Fruit fly (Drosophila melanogaster): ENCODE measurements around the gene CG33985.

CG33985 gene

dm6 chr3L:15494599-15495271 is 31.9 kb downstream of the CG33985 start (continued):
- TF ChIP-seq CG6813 (GFP tag; optimal IDR thresholded peaks at IDR 0.05), result no peak
- no peak for TF ChIP-seq fd64A (GFP tag; optimal IDR thresholded peaks at IDR 0.05)
- TF ChIP-seq vvl (GFP tag; IDR thresholded peaks at IDR 0.05), result 0 out of 2 replicates have a peak, but pooled peaks have one; percentile 0
- no peak for TF ChIP-seq CG9817 (tag; optimal IDR thresholded peaks at IDR 0.05)
- no peak for TF ChIP-seq CG6791 (GFP tag; IDR thresholded peaks at IDR 0.05; ENCODE audit: partially characterized antibody)
- TF ChIP-seq Ravus (GFP tag; IDR thresholded peaks at IDR 0.05), result no peak
- no peak for TF ChIP-seq HLH4C (GFP tag; IDR thresholded peaks at IDR 0.05; ENCODE audit: partially characterized antibody)
- TF ChIP-seq Sox100B (GFP tag; optimal IDR thresholded peaks at IDR 0.05), result no peak
- no peak for TF ChIP-seq sim (GFP tag; IDR thresholded peaks at IDR 0.05)
- TF ChIP-seq chm (GFP tag; IDR thresholded peaks at IDR 0.05), result no peak
- TF ChIP-seq hth (optimal IDR thresholded peaks at IDR 0.05), result no peak
- TF ChIP-seq Deaf1 (tag; optimal IDR thresholded peaks at IDR 0.05), result no peak
- no peak for TF ChIP-seq sr (GFP tag; IDR thresholded peaks at IDR 0.05)
- no peak for TF ChIP-seq dati (GFP tag; IDR thresholded peaks at IDR 0.05)
- no peak for TF ChIP-seq Dref (GFP tag; IDR thresholded peaks at IDR 0.05)
- no peak for TF ChIP-seq pnt (GFP tag; optimal IDR thresholded peaks at IDR 0.05)
- peak; percentile 49 for TF ChIP-seq sd (tag; optimal IDR thresholded peaks at IDR 0.05)
- TF ChIP-seq bsh (GFP tag; optimal IDR thresholded peaks at IDR 0.05), result no peak
- no peak for TF ChIP-seq Adf1 (GFP tag; IDR thresholded peaks at IDR 0.05)
- TF ChIP-seq CG10147 (GFP tag; optimal IDR thresholded peaks at IDR 0.05), result no peak
- no peak for TF ChIP-seq CG17612 (GFP tag; IDR thresholded peaks at IDR 0.05)
- no peak for TF ChIP-seq zfh2 (GFP tag; optimal IDR thresholded peaks at IDR 0.05)
- no peak for TF ChIP-seq MBD-R2 (GFP tag; IDR thresholded peaks at IDR 0.05)
- TF ChIP-seq phol (tag; optimal IDR thresholded peaks at IDR 0.05), result no peak
- TF ChIP-seq ac (GFP tag; optimal IDR thresholded peaks at IDR 0.05), result no peak
- TF ChIP-seq Gug (GFP tag; IDR thresholded peaks at IDR 0.05), result no peak
- TF ChIP-seq HLH3B (GFP tag; IDR thresholded peaks at IDR 0.05), result no peak
- no peak for TF ChIP-seq H2.0 (GFP tag; IDR thresholded peaks at IDR 0.05)
- no peak for TF ChIP-seq B-H1 (GFP tag; IDR thresholded peaks at IDR 0.05)
- TF ChIP-seq CTCF (GFP tag; optimal IDR thresholded peaks at IDR 0.05), result peak; percentile 88
- no peak for TF ChIP-seq Elba2 (GFP tag; optimal IDR thresholded peaks at IDR 0.05)
- no peak for TF ChIP-seq Hmx (GFP tag; optimal IDR thresholded peaks at IDR 0.05)
- no peak for TF ChIP-seq CG30431 (GFP tag; optimal IDR thresholded peaks at IDR 0.05)
- TF ChIP-seq CG11085 (GFP tag; IDR thresholded peaks at IDR 0.05), result no peak
- TF ChIP-seq Fer2 (tag; optimal IDR thresholded peaks at IDR 0.05), result no peak
- no peak for TF ChIP-seq mam (GFP tag; optimal IDR thresholded peaks at IDR 0.05)
- TF ChIP-seq abd-A (tag; optimal IDR thresholded peaks at IDR 0.05), result no peak
- no peak for TF ChIP-seq Dfd (GFP tag; optimal IDR thresholded peaks at IDR 0.05)
- TF ChIP-seq CG10267 (tag; optimal IDR thresholded peaks at IDR 0.05), result no peak
- no peak for TF ChIP-seq CG7928 (GFP tag; optimal IDR thresholded peaks at IDR 0.05)
- no peak for TF ChIP-seq Ssrp (tag; optimal IDR thresholded peaks at IDR 0.05)
- TF ChIP-seq Poxn (GFP tag; IDR thresholded peaks at IDR 0.05), result no peak
- TF ChIP-seq da (GFP tag; optimal IDR thresholded peaks at IDR 0.05), result no peak
- no peak for TF ChIP-seq scrt (GFP tag; optimal IDR thresholded peaks at IDR 0.05)
- no peak for TF ChIP-seq B-H2 (GFP tag; optimal IDR thresholded peaks at IDR 0.05)
- TF ChIP-seq pho (GFP tag; optimal IDR thresholded peaks at IDR 0.05), result no peak
- TF ChIP-seq caup (GFP tag; optimal IDR thresholded peaks at IDR 0.05; ENCODE audit: severe bottlenecking), result no peak
- TF ChIP-seq mld (GFP tag; IDR thresholded peaks at IDR 0.05; ENCODE audit: partially characterized antibody), result no peak
- no peak for TF ChIP-seq CG9876 (GFP tag; optimal IDR thresholded peaks at IDR 0.05)
- TF ChIP-seq ara (GFP tag; IDR thresholded peaks at IDR 0.05), result peak; percentile 47; the same call in 1 of the 2 replicates
- peak; percentile 38 for TF ChIP-seq sqz (GFP tag; optimal IDR thresholded peaks at IDR 0.05)
- no peak for TF ChIP-seq al (GFP tag; IDR thresholded peaks at IDR 0.05)

Data from whole organism, embryonic.